Fruit fly (Drosophila melanogaster) whole organism, embryonic: ENCODE measurements around the gene SrpRbeta.

Source experiments
- Blimp-1 ChIP-seq: fragments of 200-800 bp; sonication (Bioruptor generic); optimal IDR thresholded peaks from 3 replicates; lab custom pipeline; 2018; ENCODE audit warnings: missing biosample characterization, missing genetic modification characterization, mild to moderate bottlenecking, moderate library complexity, missing genetic modification reagents
- CG10543 ChIP-seq: fragments of 200-800 bp; sonication (Bioruptor generic); optimal IDR thresholded peaks from 3 replicates; lab custom pipeline; 2017; ENCODE audit warnings: missing biosample characterization, mild to moderate bottlenecking, missing genetic modification characterization, moderate library complexity
- CG11560 ChIP-seq: fragments of 200-800 bp; sonication (Bioruptor generic); IDR thresholded peaks from 3 replicates; pipeline ENCODE4 v1.3.6; 2022; ENCODE audit warnings: missing biosample characterization, missing genetic modification characterization
- CG15269 ChIP-seq: fragments of 200-800 bp; sonication (Bioruptor generic); optimal IDR thresholded peaks from 2 replicates; lab custom pipeline; 2018; ENCODE audit warnings: missing biosample characterization, mild to moderate bottlenecking, missing genetic modification characterization, moderate library complexity
- CG15514 ChIP-seq: fragments of 200-800 bp; sonication (Bioruptor generic); optimal IDR thresholded peaks from 3 replicates; lab custom pipeline; 2017; ENCODE audit warnings: missing biosample characterization, missing genetic modification characterization, mild to moderate bottlenecking, moderate library complexity, missing genetic modification reagents
- CG18599 ChIP-seq: fragments of 200-800 bp; sonication (Bioruptor generic); optimal IDR thresholded peaks from 3 replicates; lab custom pipeline; 2017; ENCODE audit warnings: missing biosample characterization, missing genetic modification characterization, mild to moderate bottlenecking, moderate library complexity, missing genetic modification reagents
- CG31224 ChIP-seq: fragments of 200-800 bp; sonication (Bioruptor generic); IDR thresholded peaks from 2 replicates; pipeline ENCODE4 v1.3.6; 2022; ENCODE audit warnings: missing biosample characterization, missing genetic modification characterization
- CG31441 ChIP-seq: fragments of 200-800 bp; sonication (Bioruptor generic); IDR thresholded peaks from 2 replicates; pipeline ENCODE4 v1.3.6; 2022; ENCODE audit warnings: missing biosample characterization, missing genetic modification characterization
- CG3281 ChIP-seq: fragments of 200-800 bp; sonication (Bioruptor generic); optimal IDR thresholded peaks from 3 replicates; lab custom pipeline; 2017; ENCODE audit warnings: missing biosample characterization, mild to moderate bottlenecking, missing genetic modification characterization
- CG3995 ChIP-seq: fragments of 200-800 bp; sonication (Bioruptor generic); optimal IDR thresholded peaks from 3 replicates; lab custom pipeline; 2016; ENCODE audit warnings: missing biosample characterization, missing genetic modification characterization
- CG43689 ChIP-seq: fragments of 200-800 bp; sonication (Bioruptor generic); IDR thresholded peaks from 2 replicates; pipeline ENCODE4 v1.3.6; 2022; ENCODE audit warnings: missing biosample characterization, missing genetic modification characterization
- CG8290 ChIP-seq, 3 experiments: fragments of 200-800 bp; sonication (Bioruptor generic); optimal IDR thresholded peaks; 2 replicates each; lab custom pipeline; 2016 to 2019; ENCODE audit warnings: missing biosample characterization in 3 of 3, missing genetic modification characterization in 3 of 3, mild to moderate bottlenecking in 2 of 3, moderate library complexity in 1 of 3
- CG8765 ChIP-seq: fragments of 200-800 bp; sonication (Bioruptor generic); IDR thresholded peaks from 2 replicates; pipeline ENCODE4 v1.3.6; 2022; ENCODE audit warnings: missing biosample characterization, missing genetic modification characterization
- CrebB ChIP-seq: fragments of 200-800 bp; sonication (Bioruptor generic); optimal IDR thresholded peaks from 3 replicates; lab custom pipeline; 2018; ENCODE audit warnings: missing biosample characterization, mild to moderate bottlenecking, missing genetic modification characterization
- Dip3 ChIP-seq: fragments of 200-800 bp; sonication (Bioruptor generic); optimal IDR thresholded peaks from 3 replicates; lab custom pipeline; 2016; ENCODE audit warnings: missing biosample characterization, missing genetic modification characterization
- Doc3 ChIP-seq: fragments of 200-800 bp; sonication (Bioruptor generic); IDR thresholded peaks from 3 replicates; pipeline ENCODE4 v1.3.6; 2022; ENCODE audit warnings: missing biosample characterization, missing genetic modification characterization; ENCODE audit not compliant: partially characterized antibody
- HLH54F ChIP-seq: fragments of 200-800 bp; sonication (Bioruptor generic); optimal IDR thresholded peaks from 3 replicates; lab custom pipeline; 2016; ENCODE audit warnings: missing biosample characterization, missing genetic modification characterization
- Hr78 ChIP-seq, 2 experiments: fragments of 200-800 bp in 1 of 2; fragments of >200 bp in 1 of 2; sonication (Bioruptor generic) in 1 of 2; optimal IDR thresholded peaks; 2 replicates each; lab custom pipeline; 2017 to 2019; ENCODE audit warnings: missing biosample characterization in 2 of 2, missing genetic modification characterization in 2 of 2, mild to moderate bottlenecking in 1 of 2, moderate library complexity in 1 of 2
- Jarid2 ChIP-seq: fragments of 200-800 bp; sonication (Bioruptor generic); optimal IDR thresholded peaks from 3 replicates; lab custom pipeline; 2017; ENCODE audit warnings: mild to moderate bottlenecking, missing biosample characterization, missing genetic modification reagents, missing genetic modification characterization
- Med ChIP-seq: fragments of 200-800 bp; sonication (Bioruptor generic); peaks from one replicate; lab custom pipeline; 2016; ENCODE audit warnings: missing biosample characterization, missing genetic modification characterization, mild to moderate bottlenecking, inconsistent platforms, moderate library complexity
- Myb ChIP-seq: fragments of 200-800 bp; sonication (Bioruptor generic); optimal IDR thresholded peaks from 2 replicates; lab custom pipeline; 2016; ENCODE audit warnings: missing biosample characterization, missing genetic modification characterization
- Scr ChIP-seq: fragments of 200-800 bp; sonication (Bioruptor generic); IDR thresholded peaks from 2 replicates; pipeline ENCODE4 v1.3.6; 2022; ENCODE audit warnings: missing biosample characterization, missing genetic modification characterization; ENCODE audit not compliant: partially characterized antibody
- ac ChIP-seq: fragments of 200-800 bp; sonication (Bioruptor generic); optimal IDR thresholded peaks from 3 replicates; lab custom pipeline; 2017; ENCODE audit warnings: missing biosample characterization, mild to moderate bottlenecking, missing genetic modification characterization
- bigmax ChIP-seq: fragments of 200-800 bp; sonication (Bioruptor generic); optimal IDR thresholded peaks from 2 replicates; lab custom pipeline; 2018; ENCODE audit warnings: missing biosample characterization, mild to moderate bottlenecking, missing genetic modification characterization
- bowl ChIP-seq: fragments of 200-800 bp; sonication (Bioruptor generic); IDR thresholded peaks from 2 replicates; pipeline ENCODE4 v1.3.6; 2022; ENCODE audit warnings: missing biosample characterization, missing genetic modification characterization
- cad ChIP-seq: fragments of >200 bp; optimal IDR thresholded peaks from 2 replicates; lab custom pipeline; 2017; ENCODE audit warnings: missing biosample characterization, missing genetic modification characterization
- chif ChIP-seq, 2 experiments: fragments of 200-800 bp; sonication (Bioruptor generic); optimal IDR thresholded peaks; 3 replicates each; lab custom pipeline; 2016; ENCODE audit warnings: missing biosample characterization in 2 of 2, missing genetic modification characterization in 2 of 2
- chinmo ChIP-seq: fragments of 200-800 bp; sonication (Bioruptor generic); IDR thresholded peaks from 4 replicates; pipeline ENCODE4 v1.3.6; 2022; ENCODE audit warnings: missing biosample characterization, missing genetic modification characterization; ENCODE audit not compliant: partially characterized antibody
- crol ChIP-seq: fragments of 200-800 bp; sonication (Bioruptor generic); IDR thresholded peaks from 2 replicates; pipeline ENCODE4 v1.3.6; 2022; ENCODE audit warnings: missing biosample characterization, missing genetic modification characterization
- cwo ChIP-seq: fragments of 200-800 bp; sonication (Bioruptor generic); optimal IDR thresholded peaks from 3 replicates; lab custom pipeline; 2017; ENCODE audit warnings: missing biosample characterization, missing genetic modification characterization, mild to moderate bottlenecking, moderate library complexity, missing genetic modification reagents
- dan ChIP-seq: fragments of 200-800 bp; sonication (Bioruptor generic); IDR thresholded peaks from 2 replicates; pipeline ENCODE4 v1.3.6; 2022; ENCODE audit warnings: missing biosample characterization, missing genetic modification characterization
- ftz-f1 ChIP-seq: fragments of 200-800 bp; sonication (Bioruptor generic); optimal IDR thresholded peaks from 2 replicates; lab custom pipeline; 2016; ENCODE audit warnings: missing biosample characterization, missing genetic modification characterization
- gem ChIP-seq: fragments of 200-800 bp; sonication (Bioruptor generic); optimal IDR thresholded peaks from 2 replicates; lab custom pipeline; 2019; ENCODE audit warnings: missing biosample characterization, mild to moderate bottlenecking, missing genetic modification characterization, moderate library complexity
- gfzf ChIP-seq: fragments of 200-800 bp; sonication (Bioruptor generic); optimal IDR thresholded peaks from 2 replicates; lab custom pipeline; 2016; ENCODE audit warnings: missing biosample characterization, mild to moderate bottlenecking, missing genetic modification characterization, moderate library complexity
- kni ChIP-seq: fragments of 200-800 bp; sonication (Bioruptor generic); optimal IDR thresholded peaks from 3 replicates; lab custom pipeline; 2017; ENCODE audit warnings: mild to moderate bottlenecking, missing biosample characterization, missing genetic modification reagents, missing genetic modification characterization
- pfk ChIP-seq: fragments of 200-800 bp; sonication (Bioruptor generic); optimal IDR thresholded peaks from 2 replicates; lab custom pipeline; 2018; ENCODE audit warnings: missing biosample characterization, mild to moderate bottlenecking, missing genetic modification characterization, moderate library complexity
- prd ChIP-seq, 3 experiments: fragments of >200 bp in 2 of 3; fragments of 200-800 bp in 1 of 3; sonication (Bioruptor generic) in 1 of 3; optimal IDR thresholded peaks in 2 of 3; IDR thresholded peaks in 1 of 3; 2 replicates in 2 of 3; 3 replicates in 1 of 3; pipeline versions ENCODE4 v1.3.6 to Lab custom; 2017 to 2022; ENCODE audit warnings: missing biosample characterization in 1 of 3, missing genetic modification characterization in 1 of 3
- pros ChIP-seq: fragments of 200-800 bp; sonication (Bioruptor generic); optimal IDR thresholded peaks from 3 replicates; lab custom pipeline; 2019; ENCODE audit warnings: missing biosample characterization, mild to moderate bottlenecking, missing genetic modification characterization, moderate library complexity
- scrt ChIP-seq: fragments of 200-800 bp; sonication (Bioruptor generic); optimal IDR thresholded peaks from 2 replicates; lab custom pipeline; 2018; ENCODE audit warnings: missing biosample characterization, mild to moderate bottlenecking, missing genetic modification characterization, moderate library complexity
- slp2 ChIP-seq: fragments of 200-800 bp; sonication (Bioruptor generic); optimal IDR thresholded peaks from 2 replicates; lab custom pipeline; 2016; ENCODE audit warnings: missing biosample characterization, missing genetic modification characterization
- sqz ChIP-seq: fragments of 200-800 bp; sonication (Bioruptor generic); optimal IDR thresholded peaks from 3 replicates; lab custom pipeline; 2018; ENCODE audit warnings: missing biosample characterization, mild to moderate bottlenecking, missing genetic modification characterization
- sr ChIP-seq: fragments of 200-800 bp; sonication (Bioruptor generic); IDR thresholded peaks from 3 replicates; pipeline ENCODE4 v1.3.6; 2022; ENCODE audit warnings: missing biosample characterization, missing genetic modification characterization
- ssp ChIP-seq: fragments of 200-800 bp; sonication (Bioruptor generic); IDR thresholded peaks from 2 replicates; pipeline ENCODE4 v1.3.6; 2022; ENCODE audit warnings: missing biosample characterization, missing genetic modification characterization
- vvl ChIP-seq: fragments of 200-800 bp; sonication (Bioruptor generic); IDR thresholded peaks from 2 replicates; pipeline ENCODE4 v1.3.6; 2022; ENCODE audit warnings: missing biosample characterization, missing genetic modification characterization

SrpRbeta gene

dm6 chr3L:8682551-8683375, 37.3 kb downstream of the SrpRbeta start (continued):
- no peak for TF ChIP-seq gfzf (GFP tag; lab: Kevin White, UChicago)
- TF ChIP-seq, all 482 proteins: peak for 47

DNA sequence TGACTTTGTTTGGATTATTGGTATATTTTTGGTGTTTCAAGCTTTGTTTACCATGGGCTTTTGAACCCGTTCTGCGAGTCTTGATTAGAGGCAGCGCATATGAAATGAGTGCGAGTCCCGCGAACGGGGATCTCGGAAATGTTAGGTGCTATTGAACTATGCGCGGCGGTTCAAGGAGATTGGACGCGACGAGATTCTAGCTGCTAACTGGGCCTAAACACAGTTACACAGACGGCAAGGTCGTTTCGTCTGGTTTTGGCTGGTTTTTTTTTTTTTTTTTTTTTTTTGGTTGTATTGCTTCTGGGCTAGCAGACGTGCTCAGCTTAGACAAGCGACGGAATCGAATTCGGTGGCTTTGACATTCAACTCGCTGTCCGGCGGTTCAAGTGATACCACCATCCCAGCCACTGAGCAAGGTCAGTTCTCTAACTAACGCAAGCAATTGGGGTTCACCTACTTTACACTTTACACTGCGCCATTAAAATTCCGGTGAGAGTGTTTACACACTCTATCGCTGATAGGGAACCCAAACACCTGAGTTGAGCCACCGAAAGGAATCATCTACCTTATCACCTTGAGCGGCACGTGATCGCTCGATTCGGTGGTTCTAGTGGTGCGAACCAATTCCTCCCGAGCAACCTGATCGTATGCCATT, 38.0 kb downstream of the SrpRbeta start:
- TF ChIP-seq CG43689 (GFP tag; lab: Robert Waterston, UW) (no peak), Myb (GFP tag; lab: Kevin White, UChicago) (no peak), CG18599 (GFP tag; lab: Kevin White, UChicago) (no peak), Jarid2 (GFP tag; lab: Kevin White, UChicago) (no peak), crol (GFP tag; lab: Robert Waterston, UW) (no peak), Dip3 (GFP tag; lab: Kevin White, UChicago) (no peak), ac (GFP tag; lab: Kevin White, UChicago) (no peak), Med (GFP tag; lab: Kevin White, UChicago) (peak; percentile 65), prd (optimal IDR thresholded peaks at IDR 0.05; lab: Kevin White, UChicago) (no peak), prd (GFP tag; IDR thresholded peaks at IDR 0.05; lab: Robert Waterston, UW) (no peak), Blimp-1 (GFP tag; lab: Kevin White, UChicago) (no peak), sqz (GFP tag; lab: Kevin White, UChicago) (peak; percentile 14), Doc3 (GFP tag; lab: Robert Waterston, UW) (no peak), HLH54F (no peak), CG11560 (no peak), CG10543 (GFP tag; lab: Kevin White, UChicago) (no peak), ssp (GFP tag; lab: Robert Waterston, UW) (0 out of 2 replicates have a peak, but pooled peaks have one; percentile 3), chif (GFP tag; optimal IDR thresholded peaks at IDR 0.05; lab: Kevin White, UChicago) (no peak), CG8290 (GFP tag; optimal IDR thresholded peaks at IDR 0.05; lab: Kevin White, UChicago) (no peak), CG8290 (tag; optimal IDR thresholded peaks at IDR 0.05; lab: Kevin White, UChicago) (peak in 1 of 2 experiments; percentile 48), vvl (GFP tag; lab: Robert Waterston, UW) (peak; percentile 47; the same call in 1 of the 2 replicates), CG3281 (no peak), sr (no peak), Hr78 (GFP tag; optimal IDR thresholded peaks at IDR 0.05; lab: Kevin White, UChicago) (peak in 1 of 2 experiments; percentile 6), CrebB (tag; lab: Kevin White, UChicago) (no peak), bowl (GFP tag; lab: Robert Waterston, UW) (no peak), kni (GFP tag; lab: Kevin White, UChicago) (peak; percentile 2), ftz-f1 (GFP tag; lab: Kevin White, UChicago) (peak; percentile 82), chinmo (GFP tag; lab: Robert Waterston, UW) (peak; percentile 85; the same call in 2 of the 4 replicates), cwo (GFP tag; lab: Kevin White, UChicago) (peak; percentile 49), scrt (GFP tag; lab: Kevin White, UChicago) (no peak), CG3995 (GFP tag; lab: Kevin White, UChicago) (no peak), CG15514 (GFP tag; lab: Kevin White, UChicago) (no peak), CG8765 (no peak), slp2 (no peak), bigmax (GFP tag; lab: Kevin White, UChicago) (no peak), gem (tag; lab: Kevin White, UChicago) (peak; percentile 49), pros (GFP tag; lab: Kevin White, UChicago) (no peak), pfk (GFP tag; lab: Kevin White, UChicago) (no peak), CG15269 (tag; lab: Kevin White, UChicago) (peak; percentile 24), CG31224 (GFP tag; lab: Robert Waterston, UW) (no peak), dan (GFP tag; lab: Robert Waterston, UW) (no peak), CG31441 (GFP tag; lab: Robert Waterston, UW) (no peak), cad (GFP tag; lab: Kevin White, UChicago) (no peak), Scr (GFP tag; lab: Robert Waterston, UW) (no peak)
